Fruit fly (Drosophila melanogaster) whole organism, embryonic: ENCODE results near the gene CG33767.

Experiments
- CG12155 ChIP-seq: fragments of 200-800 bp; sonication (Bioruptor generic); optimal IDR thresholded peaks from 3 replicates; lab custom pipeline; 2016; ENCODE audit warnings: missing biosample characterization, missing genetic modification characterization
- NfI ChIP-seq: fragments of 200-800 bp; sonication (Bioruptor generic); optimal IDR thresholded peaks from 3 replicates; lab custom pipeline; 2018; ENCODE audit warnings: missing biosample characterization, mild to moderate bottlenecking, missing genetic modification characterization, moderate library complexity

DNA sequence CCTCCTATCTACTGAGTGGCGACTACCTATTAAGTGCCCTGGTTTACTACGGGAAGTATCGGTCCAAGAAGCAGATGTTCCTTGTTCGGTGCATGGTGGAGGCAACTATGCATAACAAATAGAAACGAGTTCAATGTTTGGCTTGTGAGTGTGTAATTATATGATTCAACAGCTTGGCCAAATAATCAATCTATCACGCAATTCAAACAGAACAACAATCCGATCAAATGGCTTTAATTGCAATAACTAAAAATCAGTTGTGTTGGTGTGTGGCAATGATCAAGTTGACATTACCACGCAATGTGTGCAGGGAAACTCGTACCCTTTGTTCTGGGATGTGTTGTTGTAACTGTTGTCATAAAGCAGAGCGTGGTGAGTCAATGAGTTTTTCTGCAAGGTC, 1.5 kb downstream of the CG33767 start, which contains the start of gene CG33769:
- TF ChIP-seq NfI (no peak), CG12155 (GFP tag; lab: Kevin White, UChicago) (no peak)
